Worm (Caenorhabditis elegans) whole organism, L1 larva: ENCODE measurements around the gene dhs-8.

Experiments used
- C34B4.2 ChIP-seq: sonication (generic microtip); optimal IDR thresholded peaks from 2 replicates; lab custom pipeline; 2017; ENCODE audit warnings: mild to moderate bottlenecking, missing genetic modification characterization, missing compliant biosample characterization
- aly-2 ChIP-seq: fragments of 150-350 bp; optimal IDR thresholded peaks from 2 replicates; lab custom pipeline; 2014; ENCODE audit warnings: missing biosample characterization, missing genetic modification characterization
- ceh-82 ChIP-seq, 3 experiments: fragments of 150-350 bp in 1 of 3; sonication (generic microtip) in 2 of 3; optimal IDR thresholded peaks; 2 replicates each; lab custom pipeline; 2014 to 2017; ENCODE audit warnings: missing biosample characterization in 3 of 3, missing genetic modification characterization in 3 of 3
- dpl-1 ChIP-seq, 3 experiments: fragments of 150-350 bp in 2 of 3; sonication (generic microtip) in 1 of 3; optimal IDR thresholded peaks; 2 replicates each; lab custom pipeline; 2014 to 2017; ENCODE audit warnings: missing biosample characterization in 3 of 3, missing genetic modification characterization in 3 of 3, missing genetic modification reagents in 3 of 3
- dsc-1 ChIP-seq: sonication (generic microtip); optimal IDR thresholded peaks from 2 replicates; lab custom pipeline; 2016; ENCODE audit warnings: mild to moderate bottlenecking, missing genetic modification characterization, missing compliant biosample characterization
- efl-1 ChIP-seq, 4 experiments: fragments of 150-350 bp; optimal IDR thresholded peaks in 3 of 4; peaks in 1 of 4; 1 replicate in 1 of 4; 2 replicates in 3 of 4; lab custom pipeline; 2014; ENCODE audit warnings: missing biosample characterization in 2 of 4, missing genetic modification characterization in 2 of 4, missing genetic modification reagents in 2 of 4
- egl-13 ChIP-seq: sonication (generic microtip); optimal IDR thresholded peaks from 2 replicates; lab custom pipeline; 2016; ENCODE audit warnings: missing genotype, missing genetic modification reagents, missing genetic modification characterization, missing compliant biosample characterization
- egl-27 ChIP-seq, 2 experiments: fragments of 150-350 bp in 1 of 2; sonication (generic microtip); optimal IDR thresholded peaks; 3 replicates each; lab custom pipeline; 2017 to 2018; ENCODE audit warnings: missing biosample characterization in 2 of 2, missing genetic modification characterization in 2 of 2, missing genetic modification reagents in 2 of 2
- elt-2 ChIP-seq: sonication (generic microtip); optimal IDR thresholded peaks from 2 replicates; lab custom pipeline; 2016; ENCODE audit warnings: missing genetic modification characterization, mild to moderate bottlenecking, inconsistent platforms, missing compliant biosample characterization, missing genetic modification reagents
- elt-3 ChIP-seq, 6 experiments: fragments of 150-350 bp in 1 of 6; sonication (generic microtip); optimal IDR thresholded peaks; 2 replicates each; lab custom pipeline; 2017 to 2018; ENCODE audit warnings: missing biosample characterization in 6 of 6, missing genetic modification characterization in 6 of 6, inconsistent platforms in 1 of 6
- fkh-8 ChIP-seq: sonication (generic microtip); optimal IDR thresholded peaks from 2 replicates; lab custom pipeline; 2016; ENCODE audit warnings: mild to moderate bottlenecking, missing genetic modification characterization, missing compliant biosample characterization
- hlh-17 ChIP-seq: fragments of 200-800 bp; sonication (Bioruptor generic); optimal IDR thresholded peaks from 2 replicates; lab custom pipeline; 2018; ENCODE audit warnings: missing genetic modification characterization, mild to moderate bottlenecking, missing compliant biosample characterization, moderate library complexity, borderline replicate concordance
- hlh-4 ChIP-seq: sonication (generic microtip); optimal IDR thresholded peaks from 2 replicates; lab custom pipeline; 2016; ENCODE audit warnings: mild to moderate bottlenecking, missing genetic modification characterization, missing compliant biosample characterization
- irx-1 ChIP-seq: sonication (generic microtip); optimal IDR thresholded peaks from 2 replicates; lab custom pipeline; 2016; ENCODE audit warnings: missing genetic modification characterization, missing compliant biosample characterization
- jun-1 ChIP-seq: fragments of 150-350 bp; optimal IDR thresholded peaks from 2 replicates; lab custom pipeline; 2014; ENCODE audit warnings: missing biosample characterization, missing genetic modification reagents, missing genetic modification characterization
- lin-13 ChIP-seq: fragments of 150-350 bp; optimal IDR thresholded peaks from 2 replicates; lab custom pipeline; 2014; ENCODE audit warnings: missing biosample characterization, missing genetic modification reagents, missing genetic modification characterization
- lin-15B ChIP-seq: fragments of 150-350 bp; sonication (generic microtip); optimal IDR thresholded peaks from 3 replicates; lab custom pipeline; 2014; ENCODE audit warnings: missing biosample characterization, missing genetic modification characterization
- lin-35 ChIP-seq, 2 experiments: fragments of 150-350 bp; optimal IDR thresholded peaks; 2 replicates each; lab custom pipeline; 2014; ENCODE audit warnings: missing biosample characterization in 2 of 2, missing genetic modification characterization in 2 of 2, missing genetic modification reagents in 2 of 2
- lir-3 ChIP-seq: sonication (generic microtip); optimal IDR thresholded peaks from 2 replicates; lab custom pipeline; 2016; ENCODE audit warnings: mild to moderate bottlenecking, missing genetic modification characterization, moderate library complexity, missing compliant biosample characterization; ENCODE audit not compliant: poor library complexity
- mep-1 ChIP-seq: fragments of 150-350 bp; optimal IDR thresholded peaks from 2 replicates; lab custom pipeline; 2014; ENCODE audit warnings: missing biosample characterization, missing genetic modification characterization
- nhr-11 ChIP-seq: fragments of 150-350 bp; optimal IDR thresholded peaks from 2 replicates; lab custom pipeline; 2014; ENCODE audit warnings: missing biosample characterization, missing genetic modification characterization
- nhr-19 ChIP-seq: fragments of 200-800 bp; sonication (Bioruptor generic); conservative IDR thresholded peaks from 2 replicates; pipeline ENCODE4 v1.3.6; 2022; ENCODE audit warnings: missing genetic modification characterization, missing compliant biosample characterization
- nhr-28 ChIP-seq: fragments of 150-350 bp; optimal IDR thresholded peaks from 2 replicates; lab custom pipeline; 2014; ENCODE audit warnings: missing biosample characterization, missing genetic modification characterization
- nhr-47 ChIP-seq: sonication (generic microtip); optimal IDR thresholded peaks from 2 replicates; lab custom pipeline; 2016; ENCODE audit warnings: mild to moderate bottlenecking, missing genetic modification characterization, moderate library complexity, missing compliant biosample characterization
- nhr-71 ChIP-seq: sonication (generic microtip); optimal IDR thresholded peaks from 2 replicates; lab custom pipeline; 2016; ENCODE audit warnings: mild to moderate bottlenecking, missing genetic modification characterization, moderate library complexity, missing compliant biosample characterization
- nhr-76 ChIP-seq: sonication (generic microtip); optimal IDR thresholded peaks from 2 replicates; lab custom pipeline; 2017; ENCODE audit warnings: missing biosample characterization, missing genetic modification characterization
- nhr-77 ChIP-seq: fragments of 150-350 bp; optimal IDR thresholded peaks from 2 replicates; lab custom pipeline; 2014; ENCODE audit warnings: missing biosample characterization, missing genetic modification characterization
- nhr-85 ChIP-seq: sonication (generic microtip); peaks from one replicate; lab custom pipeline; 2016; ENCODE audit warnings: missing genetic modification characterization, inconsistent platforms, missing compliant biosample characterization
- pax-3 ChIP-seq: fragments of 200-800 bp; sonication (Bioruptor generic); optimal IDR thresholded peaks from 2 replicates; lab custom pipeline; 2018; ENCODE audit warnings: mild to moderate bottlenecking, missing genetic modification characterization, moderate library complexity, missing compliant biosample characterization
- snpc-4 ChIP-seq: fragments of 150-350 bp; optimal IDR thresholded peaks from 2 replicates; lab custom pipeline; 2014; ENCODE audit warnings: missing biosample characterization, missing genetic modification characterization
- sox-4 ChIP-seq: sonication (generic microtip); optimal IDR thresholded peaks from 2 replicates; lab custom pipeline; 2016; ENCODE audit warnings: missing genetic modification characterization, missing compliant biosample characterization
- tbx-2 ChIP-seq: sonication (generic microtip); optimal IDR thresholded peaks from 2 replicates; lab custom pipeline; 2016; ENCODE audit warnings: missing genetic modification characterization, missing compliant biosample characterization
- unc-130 ChIP-seq: fragments of 150-350 bp; optimal IDR thresholded peaks from 2 replicates; lab custom pipeline; 2017; ENCODE audit warnings: missing biosample characterization, missing genetic modification characterization, inconsistent platforms
- unc-62 ChIP-seq: fragments of 150-350 bp; optimal IDR thresholded peaks from 2 replicates; lab custom pipeline; 2014; ENCODE audit warnings: missing biosample characterization, missing genetic modification reagents, missing genetic modification characterization
- vab-15 ChIP-seq: sonication (generic microtip); optimal IDR thresholded peaks from 2 replicates; lab custom pipeline; 2017; ENCODE audit warnings: missing genotype, mild to moderate bottlenecking, missing genetic modification characterization, missing compliant biosample characterization
- xbp-1 ChIP-seq: sonication (generic microtip); optimal IDR thresholded peaks from 2 replicates; lab custom pipeline; 2016; ENCODE audit warnings: missing genetic modification characterization, missing compliant biosample characterization
- zag-1 ChIP-seq: fragments of 150-350 bp; optimal IDR thresholded peaks from 2 replicates; lab custom pipeline; 2014; ENCODE audit warnings: missing biosample characterization, missing genetic modification characterization
- zip-4 ChIP-seq: fragments of 200-800 bp; sonication (Bioruptor generic); optimal IDR thresholded peaks from 2 replicates; lab custom pipeline; 2018; ENCODE audit warnings: mild to moderate bottlenecking, missing genetic modification characterization, moderate library complexity, missing compliant biosample characterization
- ztf-11 ChIP-seq, 2 experiments: sonication (generic microtip); optimal IDR thresholded peaks; 2 replicates each; lab custom pipeline; 2016 to 2017; ENCODE audit warnings: missing genetic modification characterization in 2 of 2, missing biosample characterization in 1 of 2, missing compliant biosample characterization in 1 of 2

The dhs-8 gene

DNA sequence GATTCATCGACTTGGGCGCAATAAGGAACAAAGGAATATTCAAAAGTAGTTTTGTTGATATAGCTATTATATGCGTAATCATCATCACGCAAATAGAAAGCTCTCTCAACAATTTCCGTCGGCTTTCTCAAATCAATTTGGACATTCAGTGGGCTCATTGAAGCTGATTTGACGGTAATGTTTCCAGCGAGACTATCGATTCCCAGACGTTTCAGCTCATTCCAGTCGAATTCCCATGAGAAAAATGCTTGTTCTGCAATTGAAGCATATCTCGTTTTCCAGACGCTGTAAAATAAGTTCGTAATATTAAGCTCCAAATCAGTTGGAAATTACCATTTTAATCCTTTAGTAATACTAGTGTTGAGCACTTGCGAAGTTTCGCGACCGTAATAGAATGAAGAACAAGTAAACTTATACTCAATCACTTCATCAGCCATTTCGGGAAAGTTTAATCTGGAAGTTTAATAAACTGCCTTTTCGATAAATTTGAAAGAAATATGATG lies 25.3 kb downstream of the dhs-8 start, which contains the start of gene btb-20:
btb-20 (minus strand) TSS at position 453 of the 503 bp plus-strand sequence.
- no peak for TF ChIP-seq nhr-28 (tag; lab: Kevin White, UChicago)
- no peak for TF ChIP-seq vab-15 (tag; lab: Kevin White, UChicago)
- TF ChIP-seq lir-3 (tag; lab: Kevin White, UChicago): no peak
- TF ChIP-seq unc-62: no peak
- TF ChIP-seq lin-35 (GFP tag; optimal IDR thresholded peaks at IDR 0.05; lab: Kevin White, UChicago): no peak
- no peak for TF ChIP-seq dsc-1 (tag; lab: Kevin White, UChicago)
- TF ChIP-seq ceh-82 (tag; optimal IDR thresholded peaks at IDR 0.05; lab: Kevin White, UChicago): no peak
- TF ChIP-seq C34B4.2 (tag; lab: Kevin White, UChicago): no peak
- TF ChIP-seq dpl-1 (GFP tag; optimal IDR thresholded peaks at IDR 0.05; lab: Kevin White, UChicago): no peak
- no peak for TF ChIP-seq nhr-76 (tag; lab: Kevin White, UChicago)
- TF ChIP-seq zip-4: no peak
- no peak for TF ChIP-seq nhr-11 (tag; lab: Kevin White, UChicago)

DNA sequence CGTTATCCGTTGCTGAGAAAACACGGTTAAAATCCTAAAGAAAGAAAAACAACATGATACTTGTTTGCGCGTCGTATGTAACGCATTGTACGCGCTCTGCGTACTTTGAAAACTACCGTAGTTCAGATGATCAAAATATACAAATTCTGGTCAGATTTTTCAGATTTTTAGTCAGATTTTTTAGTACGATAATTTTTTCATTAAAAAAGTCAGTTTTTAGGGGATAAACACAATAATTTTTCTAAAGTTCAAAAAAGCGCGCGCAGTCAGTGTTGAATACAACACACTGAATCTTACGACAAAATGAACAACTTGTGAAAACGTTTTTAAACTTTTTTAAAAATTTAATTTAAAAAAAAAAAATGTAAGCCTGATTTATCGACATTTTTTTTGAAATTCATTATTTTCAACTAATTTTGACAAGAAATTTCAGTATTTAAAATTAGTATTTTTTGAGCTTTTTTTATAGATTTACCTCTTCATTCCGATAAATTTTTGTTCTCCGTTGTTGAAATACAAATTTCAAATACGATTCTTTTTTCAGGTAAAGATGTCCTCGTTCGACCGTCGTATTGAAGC lies 25.9 kb downstream of the dhs-8 start, which contains the start of gene pot-2:
pot-2 (plus strand) TSS at position 529 of the 579 bp plus-strand sequence.
- no peak for TF ChIP-seq fkh-8 (tag; lab: Kevin White, UChicago)
- no peak for TF ChIP-seq nhr-77
- TF ChIP-seq sox-4 (tag; lab: Kevin White, UChicago): no peak
- TF ChIP-seq nhr-85 (tag; lab: Kevin White, UChicago): no peak
- no peak for TF ChIP-seq nhr-19
- TF ChIP-seq irx-1 (tag; lab: Kevin White, UChicago): no peak
- no peak for TF ChIP-seq hlh-17 (GFP tag; lab: Kevin White, UChicago)
- TF ChIP-seq aly-2 (tag; lab: Kevin White, UChicago): no peak
- no peak for TF ChIP-seq mep-1 (tag; lab: Kevin White, UChicago)

DNA sequence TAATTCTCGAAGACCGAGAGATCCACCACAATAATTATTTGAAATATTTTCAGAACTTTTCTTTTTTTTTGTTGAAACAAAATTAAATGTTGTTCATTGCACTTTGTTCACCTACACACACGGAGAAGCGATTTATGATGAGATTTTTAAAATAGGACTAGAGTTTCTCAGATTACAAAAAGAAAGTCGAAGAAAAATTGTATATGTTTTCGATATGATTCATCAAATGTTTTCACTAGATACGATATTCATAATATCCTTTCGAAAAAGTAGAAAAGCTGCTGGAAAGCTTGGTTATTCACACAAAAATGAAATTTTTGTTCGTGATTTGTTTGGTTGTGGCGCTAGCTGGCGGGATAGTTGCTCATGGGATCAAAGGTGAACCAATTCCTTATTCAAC lies 27.2 kb downstream of the dhs-8 start, which contains the start of gene F57C2.4:
F57C2.4 (plus strand) TSS at position 301 of the 400 bp plus-strand sequence.
- no peak for TF ChIP-seq unc-62
- no peak for TF ChIP-seq sox-4 (tag; lab: Kevin White, UChicago)
- TF ChIP-seq dpl-1 (GFP tag; optimal IDR thresholded peaks at IDR 0.05; lab: Kevin White, UChicago): no peak
- no peak for TF ChIP-seq hlh-17 (GFP tag; lab: Kevin White, UChicago)
- no peak for TF ChIP-seq nhr-28 (tag; lab: Kevin White, UChicago)
- no peak for TF ChIP-seq hlh-4
- no peak for TF ChIP-seq elt-2 (tag; lab: Kevin White, UChicago)
- TF ChIP-seq elt-3 (tag; optimal IDR thresholded peaks at IDR 0.05; lab: Kevin White, UChicago): no peak
- TF ChIP-seq egl-27 (tag; optimal IDR thresholded peaks at IDR 0.05; lab: Kevin White, UChicago): no peak
- TF ChIP-seq nhr-71 (tag; lab: Kevin White, UChicago): no peak
- TF ChIP-seq lir-3 (tag; lab: Kevin White, UChicago): no peak

DNA sequence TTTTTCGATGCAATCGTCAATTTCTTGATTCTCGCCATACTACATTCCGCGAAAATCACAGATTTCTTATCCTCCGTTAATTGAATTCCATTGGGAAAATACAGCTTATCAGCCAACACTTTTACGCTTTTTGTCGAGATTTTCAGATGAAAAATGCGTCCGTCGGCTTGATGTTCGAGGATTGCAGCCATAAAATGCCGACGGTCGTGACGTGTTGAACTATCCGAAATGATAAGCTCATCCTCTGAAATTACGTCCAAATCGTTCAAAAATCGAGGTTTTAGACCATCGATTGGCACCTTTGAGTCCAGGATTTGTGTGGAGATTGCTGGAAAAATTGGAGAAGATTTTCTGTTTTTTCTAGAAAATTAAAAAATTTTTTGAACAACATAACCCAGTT lies 29.3 kb downstream of the dhs-8 start:
- TF ChIP-seq xbp-1 (tag; lab: Kevin White, UChicago) (no peak), efl-1 (optimal IDR thresholded peaks at IDR 0.05; lab: Kevin White, UChicago) (no peak), efl-1 (GFP tag; optimal IDR thresholded peaks at IDR 0.05 in 1 of 2; lab: Kevin White, UChicago) (peak in 1 of 2 experiments; percentile 57)
- TF ChIP-seq, all 84 proteins: peak for 1

DNA sequence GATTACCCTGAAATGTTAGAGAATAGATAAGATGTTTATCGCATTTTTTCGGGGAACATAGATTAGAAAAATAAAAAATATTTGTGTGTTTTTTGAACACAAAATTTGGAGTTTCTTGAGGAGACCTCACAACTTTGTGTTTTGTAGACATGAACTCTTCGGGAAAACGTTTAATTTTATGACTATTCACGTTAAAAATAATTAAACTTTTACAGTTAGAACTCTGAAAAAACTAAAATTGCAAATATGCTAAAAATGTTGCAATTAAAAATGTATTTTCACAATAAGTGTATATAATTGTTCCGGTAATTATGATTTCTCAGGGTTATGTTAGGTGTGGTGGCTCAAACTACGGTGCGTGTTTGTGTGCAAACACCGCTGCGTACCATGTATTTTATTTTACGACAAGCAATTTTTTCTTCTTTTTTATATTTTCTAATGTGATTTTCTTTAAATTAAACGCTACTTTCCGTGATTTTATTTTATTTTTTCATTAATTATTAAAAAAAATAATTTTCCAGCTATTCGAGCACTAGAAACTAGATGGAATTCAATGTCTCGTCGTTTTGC lies 30.5 kb downstream of the dhs-8 start, which contains the start of the genes F57C2.5 and spat-1:
F57C2.5 (minus strand) TSS at position 7 of the 570 bp plus-strand sequence.
spat-1 (plus strand) TSS at position 520 of the 570 bp plus-strand sequence.
- TF ChIP-seq nhr-19: peak; percentile 69
- TF ChIP-seq lin-15B: peak; percentile 39
- peak; percentile 81 for TF ChIP-seq nhr-85 (tag; lab: Kevin White, UChicago)
- TF ChIP-seq zag-1 (tag; lab: Kevin White, UChicago): no peak
- peak; percentile 51 for TF ChIP-seq snpc-4 (tag; lab: Kevin White, UChicago)
- peak; percentile 61 for TF ChIP-seq lin-13 (GFP tag; lab: Kevin White, UChicago)
- TF ChIP-seq elt-3 (tag; optimal IDR thresholded peaks at IDR 0.05; lab: Kevin White, UChicago): peak in 1 of 6 experiments; percentile 38
- TF ChIP-seq egl-13 (tag; lab: Kevin White, UChicago): peak; percentile 24
- peak; percentile 87 for TF ChIP-seq pax-3 (tag; lab: Kevin White, UChicago)
- no peak for TF ChIP-seq jun-1 (tag; lab: Kevin White, UChicago)
- TF ChIP-seq ztf-11 (tag; optimal IDR thresholded peaks at IDR 0.05; lab: Kevin White, UChicago): peak in 1 of 2 experiments; percentile 73
- TF ChIP-seq zip-4: no peak
- peak; percentile 93 for TF ChIP-seq unc-130 (tag; lab: Kevin White, UChicago)
- peak; percentile 89 for TF ChIP-seq vab-15 (tag; lab: Kevin White, UChicago)
- no peak for TF ChIP-seq hlh-17 (GFP tag; lab: Kevin White, UChicago)
- peak; percentile 75 for TF ChIP-seq nhr-47 (tag; lab: Kevin White, UChicago)
- TF ChIP-seq tbx-2 (tag; lab: Kevin White, UChicago): peak; percentile 71
- TF ChIP-seq nhr-77: peak; percentile 94
